Worm (Caenorhabditis elegans): Measurements from ENCODE around the gene C18A3.7.

DNA sequence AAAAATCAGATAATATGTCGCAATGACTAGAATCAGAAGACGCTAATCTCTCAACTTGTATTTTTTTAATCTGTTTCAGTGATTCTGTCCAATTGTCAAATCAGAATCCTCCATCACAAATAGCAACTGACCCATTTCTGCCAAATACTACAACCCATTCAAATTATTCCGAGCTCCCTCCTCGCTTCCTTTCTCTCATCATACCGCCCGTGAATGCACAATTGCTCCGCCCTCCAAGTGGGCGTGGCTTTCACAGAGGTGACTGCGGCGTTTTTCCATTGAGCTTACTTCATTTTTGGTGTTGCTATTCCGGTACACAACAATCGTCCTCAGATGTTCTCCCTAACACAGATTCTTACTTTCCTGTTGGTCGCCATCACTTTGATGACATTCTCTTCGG is 49.5 kb downstream of the C18A3.7 start, which contains the start of gene flp-27:
- no peak for TF ChIP-seq nhr-90 (tag; optimal IDR thresholded peaks at IDR 0.05)
- no peak for TF ChIP-seq dox-1 (GFP tag; IDR thresholded peaks at IDR 0.05)
- no peak for TF ChIP-seq ama-1 (optimal IDR thresholded peaks at IDR 0.05)
- no peak for TF ChIP-seq ama-1 (GFP tag; optimal IDR thresholded peaks at IDR 0.05)
- TF ChIP-seq chd-7 (tag; optimal IDR thresholded peaks at IDR 0.05), result no peak
- no peak for TF ChIP-seq madf-3 (GFP tag; IDR thresholded peaks at IDR 0.05)
- TF ChIP-seq attf-5 (GFP tag; optimal IDR thresholded peaks at IDR 0.05), result no peak
- no peak for TF ChIP-seq Y95B8A.8 (GFP tag; IDR thresholded peaks at IDR 0.05)
- TF ChIP-seq nhr-120 (GFP tag; IDR thresholded peaks at IDR 0.05), result no peak
- no peak for TF ChIP-seq unc-62 (GFP tag; optimal IDR thresholded peaks at IDR 0.05)
- no peak for TF ChIP-seq F49E8.2 (tag; optimal IDR thresholded peaks at IDR 0.05; ENCODE audit: insufficient read depth)
- TF ChIP-seq sea-2 (GFP tag; IDR thresholded peaks at IDR 0.05), result no peak
- TF ChIP-seq xnd-1 (tag; optimal IDR thresholded peaks at IDR 0.05), result no peak
- no peak for TF ChIP-seq ztf-18 (tag; optimal IDR thresholded peaks at IDR 0.05)
- TF ChIP-seq snpc-1.1 (tag; optimal IDR thresholded peaks at IDR 0.05; ENCODE audit: insufficient read depth), result no peak

Data from whole organism, young adult.